Worm (Caenorhabditis elegans) whole organism, L1 larva: ENCODE measurements around the gene W09D10.4.
A peak's percentile ranks its signal among the peaks of the same experiment; 100 is the strongest.

Experiments
- mep-1 ChIP-seq: fragments of 150-350 bp; optimal IDR thresholded peaks from 2 replicates; lab custom pipeline; 2014; ENCODE audit warnings: missing biosample characterization, missing genetic modification characterization
- nhr-237 ChIP-seq: fragments of 150-350 bp; optimal IDR thresholded peaks from 2 replicates; lab custom pipeline; 2014; ENCODE audit warnings: missing biosample characterization, missing genetic modification characterization
- ztf-11 ChIP-seq, 2 experiments: sonication (generic microtip); optimal IDR thresholded peaks; 2 replicates each; lab custom pipeline; 2016 to 2017; ENCODE audit warnings: missing genetic modification characterization in 2 of 2, missing biosample characterization in 1 of 2, missing compliant biosample characterization in 1 of 2

DNA sequence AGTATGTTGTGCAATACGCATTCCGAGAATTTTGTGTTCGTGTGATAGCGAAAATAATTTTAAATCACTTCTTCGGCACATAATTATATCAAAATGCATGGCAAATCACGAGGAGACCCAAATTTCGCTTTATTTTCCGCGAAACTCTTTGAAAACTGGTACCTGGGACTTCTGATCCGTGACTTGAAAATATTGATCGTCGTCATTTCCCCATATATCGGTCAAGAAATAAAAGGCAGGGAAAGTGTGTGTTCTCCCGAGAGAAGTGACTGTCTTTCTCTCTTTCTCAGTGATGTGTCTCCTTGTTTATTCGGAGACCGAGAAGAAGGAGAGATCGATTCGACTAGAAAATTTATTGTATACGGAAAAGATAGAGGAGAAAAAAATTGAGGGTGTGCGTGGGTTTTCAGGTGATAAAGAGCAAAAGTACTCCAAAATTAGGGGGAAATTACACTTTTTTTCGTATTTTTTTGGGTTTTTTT, 4.8 kb downstream of the W09D10.4 start, which contains the start of gene W09D10.5:
- TF ChIP-seq mep-1 (tag; lab: Kevin White, UChicago) (peak; percentile 27), nhr-237 (tag; lab: Kevin White, UChicago) (no peak), ztf-11 (tag; optimal IDR thresholded peaks at IDR 0.05; lab: Kevin White, UChicago) (no peak)
